Fruit fly (Drosophila melanogaster) whole organism, embryonic: ENCODE data around the gene GstD7.

ENCODE experiments used
- Atf6 ChIP-seq: fragments of 200-800 bp; sonication (Bioruptor generic); IDR thresholded peaks from 2 replicates; pipeline ENCODE4 v1.3.6; 2022; ENCODE audit warnings: missing biosample characterization, missing genetic modification characterization
- CG11696 ChIP-seq: fragments of 200-800 bp; sonication (Bioruptor generic); IDR thresholded peaks from 2 replicates; pipeline ENCODE4 v1.3.6; 2022; ENCODE audit warnings: missing biosample characterization, missing genetic modification characterization
- CG13424 ChIP-seq: fragments of 200-800 bp; sonication (Bioruptor generic); optimal IDR thresholded peaks from 2 replicates; lab custom pipeline; 2019; ENCODE audit warnings: missing biosample characterization, mild to moderate bottlenecking, missing genetic modification characterization, moderate library complexity
- CG15514 ChIP-seq: fragments of 200-800 bp; sonication (Bioruptor generic); optimal IDR thresholded peaks from 3 replicates; lab custom pipeline; 2017; ENCODE audit warnings: missing biosample characterization, missing genetic modification characterization, mild to moderate bottlenecking, moderate library complexity, missing genetic modification reagents
- CG17328 ChIP-seq: fragments of 200-800 bp; sonication (Bioruptor generic); IDR thresholded peaks from 2 replicates; pipeline ENCODE4 v1.3.6; 2022; ENCODE audit warnings: missing biosample characterization, missing genetic modification characterization
- CG17385 ChIP-seq: fragments of 200-800 bp; sonication (Bioruptor generic); optimal IDR thresholded peaks from 3 replicates; lab custom pipeline; 2018; ENCODE audit warnings: missing biosample characterization, mild to moderate bottlenecking, missing genetic modification characterization
- CG3065 ChIP-seq: fragments of 200-800 bp; sonication (Bioruptor generic); optimal IDR thresholded peaks from 2 replicates; lab custom pipeline; 2016; ENCODE audit warnings: missing biosample characterization, missing genetic modification characterization
- CG32772 ChIP-seq: fragments of 200-800 bp; sonication (Bioruptor generic); IDR thresholded peaks from 2 replicates; pipeline ENCODE4 v1.3.6; 2022; ENCODE audit warnings: missing biosample characterization, missing genetic modification characterization
- CG3281 ChIP-seq: fragments of 200-800 bp; sonication (Bioruptor generic); optimal IDR thresholded peaks from 3 replicates; lab custom pipeline; 2017; ENCODE audit warnings: missing biosample characterization, mild to moderate bottlenecking, missing genetic modification characterization
- CG34376 ChIP-seq: fragments of 200-800 bp; sonication (Bioruptor generic); optimal IDR thresholded peaks from 2 replicates; lab custom pipeline; 2018; ENCODE audit warnings: missing biosample characterization, mild to moderate bottlenecking, missing genetic modification characterization
- CG6791 ChIP-seq: fragments of 200-800 bp; sonication (Bioruptor generic); IDR thresholded peaks from 3 replicates; pipeline ENCODE4 v1.3.6; 2022; ENCODE audit warnings: missing biosample characterization, missing genetic modification characterization; ENCODE audit not compliant: partially characterized antibody
- CG7556 ChIP-seq: fragments of 200-800 bp; sonication (Bioruptor generic); optimal IDR thresholded peaks from 2 replicates; lab custom pipeline; 2017; ENCODE audit warnings: missing biosample characterization, mild to moderate bottlenecking, missing genetic modification characterization
- CG8924 ChIP-seq: fragments of 200-800 bp; optimal IDR thresholded peaks from 3 replicates; lab custom pipeline; 2019; ENCODE audit warnings: missing biosample characterization, mild to moderate bottlenecking, missing genetic modification characterization, moderate library complexity
- CG9727 ChIP-seq: fragments of 200-800 bp; sonication (Bioruptor generic); optimal IDR thresholded peaks from 3 replicates; lab custom pipeline; 2017; ENCODE audit warnings: missing biosample characterization, mild to moderate bottlenecking, missing genetic modification characterization
- CG9876 ChIP-seq: fragments of 200-800 bp; sonication (Bioruptor generic); optimal IDR thresholded peaks from 2 replicates; lab custom pipeline; 2016; ENCODE audit warnings: missing biosample characterization, missing genetic modification characterization
- Dip2 ChIP-seq: fragments of 200-800 bp; sonication (Bioruptor generic); IDR thresholded peaks from 2 replicates; pipeline ENCODE4 v1.3.6; 2022; ENCODE audit warnings: missing biosample characterization, missing genetic modification characterization
- Dll ChIP-seq: fragments of 200-800 bp; sonication (Bioruptor generic); IDR thresholded peaks from 4 replicates; pipeline ENCODE4 v1.3.6; 2022; ENCODE audit warnings: missing biosample characterization, missing genetic modification characterization; ENCODE audit not compliant: partially characterized antibody
- Mes4 ChIP-seq: fragments of 200-800 bp; sonication (Bioruptor generic); optimal IDR thresholded peaks from 2 replicates; lab custom pipeline; 2016; ENCODE audit warnings: missing biosample characterization, missing genetic modification characterization
- PHDP ChIP-seq: fragments of 200-800 bp; sonication (Bioruptor generic); optimal IDR thresholded peaks from 3 replicates; lab custom pipeline; 2018; ENCODE audit warnings: missing biosample characterization, mild to moderate bottlenecking, missing genetic modification characterization, moderate library complexity
- Sry-δ ChIP-seq: fragments of 200-800 bp; sonication (Bioruptor generic); optimal IDR thresholded peaks from 2 replicates; lab custom pipeline; 2016; ENCODE audit warnings: missing biosample characterization, missing genetic modification characterization
- Taf1 ChIP-seq: fragments of 200-800 bp; sonication (Bioruptor generic); IDR thresholded peaks from 2 replicates; pipeline ENCODE4 v1.3.6; 2022; ENCODE audit warnings: missing biosample characterization, missing genetic modification characterization
- Vsx1 ChIP-seq: fragments of 200-800 bp; sonication (Bioruptor generic); optimal IDR thresholded peaks from 2 replicates; lab custom pipeline; 2017; ENCODE audit warnings: missing biosample characterization, mild to moderate bottlenecking, missing genetic modification characterization, missing genetic modification reagents
- Xbp1 ChIP-seq: fragments of 200-800 bp; sonication (Bioruptor generic); optimal IDR thresholded peaks from 3 replicates; lab custom pipeline; 2016; ENCODE audit warnings: missing biosample characterization, mild to moderate bottlenecking, missing genetic modification characterization
- ap ChIP-seq: fragments of 200-800 bp; sonication (Bioruptor generic); IDR thresholded peaks from 2 replicates; pipeline ENCODE4 v1.3.6; 2022; ENCODE audit warnings: missing biosample characterization, missing genetic modification characterization
- ase ChIP-seq: fragments of 200-800 bp; sonication (Bioruptor generic); IDR thresholded peaks from 3 replicates; pipeline ENCODE4 v1.3.6; 2022; ENCODE audit warnings: missing biosample characterization, missing genetic modification characterization
- bsh ChIP-seq, 2 experiments: fragments of 200-800 bp; sonication (Bioruptor generic); optimal IDR thresholded peaks; 2 replicates each; lab custom pipeline; 2017 to 2018; ENCODE audit warnings: mild to moderate bottlenecking in 2 of 2, missing biosample characterization in 2 of 2, missing genetic modification characterization in 2 of 2, moderate library complexity in 1 of 2
- caup ChIP-seq: fragments of 200-800 bp; sonication (Bioruptor generic); optimal IDR thresholded peaks from 3 replicates; lab custom pipeline; 2017; ENCODE audit warnings: missing biosample characterization, mild to moderate bottlenecking, missing genetic modification characterization, moderate library complexity; ENCODE audit not compliant: severe bottlenecking
- chinmo ChIP-seq: fragments of 200-800 bp; sonication (Bioruptor generic); IDR thresholded peaks from 4 replicates; pipeline ENCODE4 v1.3.6; 2022; ENCODE audit warnings: missing biosample characterization, missing genetic modification characterization; ENCODE audit not compliant: partially characterized antibody
- dan ChIP-seq: fragments of 200-800 bp; sonication (Bioruptor generic); IDR thresholded peaks from 2 replicates; pipeline ENCODE4 v1.3.6; 2022; ENCODE audit warnings: missing biosample characterization, missing genetic modification characterization
- dati ChIP-seq: fragments of 200-800 bp; sonication (Bioruptor generic); IDR thresholded peaks from 2 replicates; pipeline ENCODE4 v1.3.6; 2022; ENCODE audit warnings: missing biosample characterization, missing genetic modification characterization
- ftz-f1 ChIP-seq: fragments of 200-800 bp; sonication (Bioruptor generic); optimal IDR thresholded peaks from 2 replicates; lab custom pipeline; 2016; ENCODE audit warnings: missing biosample characterization, missing genetic modification characterization
- ham ChIP-seq: fragments of 200-800 bp; sonication (Bioruptor generic); IDR thresholded peaks from 2 replicates; pipeline ENCODE4 v1.3.6; 2022; ENCODE audit warnings: missing biosample characterization, missing genetic modification characterization
- insv ChIP-seq, 2 experiments: fragments of 200-800 bp; sonication (Bioruptor generic); optimal IDR thresholded peaks; 3 replicates each; lab custom pipeline; 2016 to 2018; ENCODE audit warnings: missing biosample characterization in 2 of 2, missing genetic modification characterization in 2 of 2
- kay ChIP-seq: fragments of 200-800 bp; sonication (Bioruptor generic); optimal IDR thresholded peaks from 2 replicates; lab custom pipeline; 2016; ENCODE audit warnings: missing biosample characterization, missing genetic modification characterization
- odd ChIP-seq: fragments of 200-800 bp; sonication (Bioruptor generic); optimal IDR thresholded peaks from 2 replicates; lab custom pipeline; 2017; ENCODE audit warnings: missing biosample characterization, mild to moderate bottlenecking, missing genetic modification characterization
- pan ChIP-seq, 4 experiments: fragments of >200 bp in 3 of 4; fragments of 200-800 bp in 1 of 4; sonication (Bioruptor generic) in 1 of 4; optimal IDR thresholded peaks in 3 of 4; IDR thresholded peaks in 1 of 4; 2 replicates each; pipeline versions ENCODE4 v1.3.6 to Lab custom; 2017 to 2022; ENCODE audit warnings: missing biosample characterization in 2 of 4, missing genetic modification characterization in 2 of 4, mixed read lengths in 1 of 4
- phol ChIP-seq: fragments of 200-800 bp; sonication (Bioruptor generic); optimal IDR thresholded peaks from 3 replicates; lab custom pipeline; 2018; ENCODE audit warnings: missing biosample characterization, mild to moderate bottlenecking, missing genetic modification characterization, moderate library complexity
- pum ChIP-seq: fragments of 200-800 bp; sonication (Bioruptor generic); optimal IDR thresholded peaks from 2 replicates; lab custom pipeline; 2016; ENCODE audit warnings: missing biosample characterization, missing genetic modification characterization
- sisA ChIP-seq: fragments of 200-800 bp; sonication (Bioruptor generic); IDR thresholded peaks from 2 replicates; pipeline ENCODE4 v1.3.6; 2022; ENCODE audit warnings: missing biosample characterization, missing genetic modification characterization
- sr ChIP-seq: fragments of 200-800 bp; sonication (Bioruptor generic); IDR thresholded peaks from 3 replicates; pipeline ENCODE4 v1.3.6; 2022; ENCODE audit warnings: missing biosample characterization, missing genetic modification characterization
- ssp ChIP-seq: fragments of 200-800 bp; sonication (Bioruptor generic); IDR thresholded peaks from 2 replicates; pipeline ENCODE4 v1.3.6; 2022; ENCODE audit warnings: missing biosample characterization, missing genetic modification characterization
- zen ChIP-seq: fragments of 200-800 bp; sonication (Bioruptor generic); optimal IDR thresholded peaks from 3 replicates; lab custom pipeline; 2018; ENCODE audit warnings: missing biosample characterization, mild to moderate bottlenecking, missing genetic modification characterization, moderate library complexity
- zen2 ChIP-seq: fragments of 200-800 bp; sonication (Bioruptor generic); IDR thresholded peaks from 3 replicates; pipeline ENCODE4 v1.3.6; 2022; ENCODE audit warnings: missing biosample characterization, missing genetic modification characterization; ENCODE audit not compliant: partially characterized antibody

The GstD7 gene

DNA sequence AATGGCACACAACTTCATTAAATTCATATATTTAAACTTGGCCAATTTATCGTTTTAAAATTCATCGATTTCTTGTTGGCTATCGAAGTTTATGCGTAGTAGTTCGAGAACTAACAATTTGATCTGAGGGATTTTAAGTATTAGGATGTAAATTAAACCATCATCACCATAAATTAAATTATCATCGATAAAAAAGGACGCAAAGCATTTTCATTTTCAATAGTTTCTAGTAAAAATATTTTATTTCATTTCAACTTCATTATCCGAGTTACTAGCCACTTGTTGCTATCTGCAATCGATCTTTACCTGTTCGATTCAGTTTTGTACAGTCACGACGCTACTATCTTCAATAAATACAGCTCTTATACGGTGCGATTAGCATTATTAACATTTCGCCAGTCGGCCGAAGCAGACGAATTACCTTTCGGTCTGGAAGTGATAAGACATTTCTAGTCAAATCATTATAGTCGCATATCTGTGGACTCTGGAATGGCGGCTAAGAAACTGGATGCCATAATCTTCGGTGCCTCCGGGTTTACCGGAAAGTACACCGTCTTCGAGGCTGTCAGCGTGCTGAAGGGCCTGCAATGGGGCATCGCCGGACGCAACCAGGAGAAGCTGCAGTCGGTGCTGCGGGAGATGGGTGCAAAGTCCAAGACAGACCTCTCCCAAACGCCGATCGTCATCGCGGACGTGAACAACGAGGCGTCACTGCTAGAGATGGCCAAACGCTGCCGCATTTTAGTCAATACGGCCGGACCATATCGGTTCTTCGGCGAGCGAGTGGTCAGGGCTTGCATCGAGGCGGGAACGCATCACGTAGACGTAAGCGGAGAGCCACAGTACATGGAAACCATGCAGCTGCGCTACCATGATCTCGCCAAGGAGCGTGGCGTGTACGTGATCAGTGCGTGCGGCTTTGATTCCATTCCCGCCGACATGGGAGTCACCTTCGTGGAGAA lies 28.2 kb downstream of the GstD7 start, which contains the start of gene CG5167 (continued):
- TF ChIP-seq CG7556 (GFP tag; lab: Kevin White, UChicago): peak; percentile 19
- TF ChIP-seq Sry-δ (GFP tag; lab: Kevin White, UChicago): peak; percentile 45
- peak; percentile 9 for TF ChIP-seq Vsx1 (GFP tag; lab: Kevin White, UChicago)
- peak; percentile 63 for TF ChIP-seq CG8924 (tag; lab: Kevin White, UChicago)
- no peak for TF ChIP-seq Atf6 (GFP tag; lab: Robert Waterston, UW)
- peak; percentile 3 for TF ChIP-seq odd
- no peak for TF ChIP-seq ap (GFP tag; lab: Robert Waterston, UW)
- no peak for TF ChIP-seq sisA
- TF ChIP-seq phol: peak; percentile 48
- peak; percentile 63 for TF ChIP-seq CG13424 (tag; lab: Kevin White, UChicago)
- peak; percentile 54 for TF ChIP-seq CG17328 (GFP tag; lab: Robert Waterston, UW)
- no peak for TF ChIP-seq ase (GFP tag; lab: Robert Waterston, UW)
- 0 out of 4 replicates have a peak, but pooled peaks have one; percentile 25 for TF ChIP-seq chinmo (GFP tag; lab: Robert Waterston, UW)
- TF ChIP-seq CG9727 (GFP tag; lab: Kevin White, UChicago): peak; percentile 59
- no peak for TF ChIP-seq ham (GFP tag; lab: Robert Waterston, UW)
- no peak for TF ChIP-seq dan (GFP tag; lab: Robert Waterston, UW)
- TF ChIP-seq Xbp1: peak; percentile 28
- TF ChIP-seq CG3281 (GFP tag; lab: Kevin White, UChicago): peak; percentile 24
- TF ChIP-seq zen (tag; lab: Kevin White, UChicago): peak; percentile 57
- peak; percentile 66 for TF ChIP-seq PHDP (tag; lab: Kevin White, UChicago)
- TF ChIP-seq ftz-f1 (GFP tag; lab: Kevin White, UChicago): no peak
- no peak for TF ChIP-seq CG32772 (GFP tag; lab: Robert Waterston, UW)
- no peak for TF ChIP-seq zen2 (GFP tag; lab: Robert Waterston, UW)
- peak; percentile 6 for TF ChIP-seq caup (GFP tag; lab: Kevin White, UChicago)
- TF ChIP-seq CG11696 (GFP tag; lab: Robert Waterston, UW): no peak
- peak; percentile 76 for TF ChIP-seq CG34376 (GFP tag; lab: Kevin White, UChicago)
- no peak for TF ChIP-seq Mes4
- peak; percentile 51 for TF ChIP-seq CG15514 (GFP tag; lab: Kevin White, UChicago)
- no peak for TF ChIP-seq Dip2 (GFP tag; lab: Robert Waterston, UW)
- TF ChIP-seq pan (optimal IDR thresholded peaks at IDR 0.05; lab: Kevin White, UChicago): no peak
- no peak for TF ChIP-seq pan (GFP tag; optimal IDR thresholded peaks at IDR 0.05 in 1 of 2, IDR thresholded peaks at IDR 0.05 in 1 of 2)
- no peak for TF ChIP-seq CG6791 (GFP tag; lab: Robert Waterston, UW)
- peak; percentile 28 to 82 for TF ChIP-seq bsh (GFP tag; optimal IDR thresholded peaks at IDR 0.05; lab: Kevin White, UChicago)
- peak in 1 of 2 experiments; percentile 4 for TF ChIP-seq insv (GFP tag; optimal IDR thresholded peaks at IDR 0.05; lab: Kevin White, UChicago)
- no peak for TF ChIP-seq CG9876 (GFP tag; lab: Kevin White, UChicago)
- no peak for TF ChIP-seq pum
- TF ChIP-seq kay: no peak
- no peak for TF ChIP-seq dati
- peak; percentile 25; the same call in 1 of the 4 replicates for TF ChIP-seq Dll (GFP tag; lab: Robert Waterston, UW)
- TF ChIP-seq CG3065 (GFP tag; lab: Kevin White, UChicago): no peak
- TF ChIP-seq Taf1: no peak
- TF ChIP-seq sr (GFP tag; lab: Robert Waterston, UW): no peak
- peak; percentile 23 for TF ChIP-seq CG17385 (GFP tag; lab: Kevin White, UChicago)
- no peak for TF ChIP-seq ssp
